Fruit fly (Drosophila melanogaster): ENCODE results near the gene Grx1.

Gene Grx1

dm6 chr3L:18901411-18901810 is 32.4 kb downstream of the Grx1 start, which contains the start of the genes arx and CG6843 (continued):
- no peak for TF ChIP-seq shn (GFP tag; optimal IDR thresholded peaks at IDR 0.05)
- TF ChIP-seq CG8765 (GFP tag; IDR thresholded peaks at IDR 0.05), result no peak
- TF ChIP-seq CG2116 (GFP tag; optimal IDR thresholded peaks at IDR 0.05), result peak; percentile 95
- no peak for TF ChIP-seq Sox100B (GFP tag; optimal IDR thresholded peaks at IDR 0.05)
- TF ChIP-seq Doc2 (GFP tag; IDR thresholded peaks at IDR 0.05), result no peak
- no peak for TF ChIP-seq her (GFP tag; optimal IDR thresholded peaks at IDR 0.05)
- TF ChIP-seq CG9876 (GFP tag; optimal IDR thresholded peaks at IDR 0.05), result no peak
- no peak for TF ChIP-seq Mes4 (GFP tag; optimal IDR thresholded peaks at IDR 0.05)
- TF ChIP-seq Ssrp (tag; optimal IDR thresholded peaks at IDR 0.05), result no peak
- no peak for TF ChIP-seq pb (GFP tag; optimal IDR thresholded peaks at IDR 0.05)
- no peak for TF ChIP-seq z (GFP tag; IDR thresholded peaks at IDR 0.05)
- TF ChIP-seq crp (GFP tag; optimal IDR thresholded peaks at IDR 0.05), result peak in 1 of 2 experiments; percentile 35
- TF ChIP-seq CG18262 (tag; optimal IDR thresholded peaks at IDR 0.05), result no peak
- no peak for TF ChIP-seq Lim3 (GFP tag; IDR thresholded peaks at IDR 0.05)
- no peak for TF ChIP-seq gsb (GFP tag; IDR thresholded peaks at IDR 0.05)
- TF ChIP-seq CG31224 (GFP tag; IDR thresholded peaks at IDR 0.05), result no peak
- no peak for TF ChIP-seq sens-2 (GFP tag; IDR thresholded peaks at IDR 0.05)
- TF ChIP-seq sr (GFP tag; IDR thresholded peaks at IDR 0.05), result no peak
- no peak for TF ChIP-seq CG6175 (GFP tag; IDR thresholded peaks at IDR 0.05)
- no peak for TF ChIP-seq hth (optimal IDR thresholded peaks at IDR 0.05)
- no peak for TF ChIP-seq Hey (tag; optimal IDR thresholded peaks at IDR 0.05)
- peak; percentile 55 for TF ChIP-seq Ets97D (GFP tag; optimal IDR thresholded peaks at IDR 0.05)
- TF ChIP-seq bcd (GFP tag; optimal IDR thresholded peaks at IDR 0.05), result no peak
- no peak for TF ChIP-seq gsb-n (tag; optimal IDR thresholded peaks at IDR 0.05)
- TF ChIP-seq CG34422 (GFP tag; IDR thresholded peaks at IDR 0.05), result peak; percentile 36; the same call in 1 of the 3 replicates
- peak; percentile 62 for TF ChIP-seq HmgZ (tag; optimal IDR thresholded peaks at IDR 0.05)
- TF ChIP-seq pho (GFP tag; optimal IDR thresholded peaks at IDR 0.05), result no peak
- TF ChIP-seq HLHmδ (GFP tag; optimal IDR thresholded peaks at IDR 0.05), result no peak
- TF ChIP-seq fd102C (GFP tag; optimal IDR thresholded peaks at IDR 0.05), result no peak
- no peak for TF ChIP-seq Fer2 (tag; optimal IDR thresholded peaks at IDR 0.05)
- TF ChIP-seq Dbx (GFP tag; IDR thresholded peaks at IDR 0.05), result no peak
- TF ChIP-seq CG11696 (GFP tag; IDR thresholded peaks at IDR 0.05), result no peak
- TF ChIP-seq CG18764 (GFP tag; optimal IDR thresholded peaks at IDR 0.05), result no peak
- no peak for TF ChIP-seq CG13624 (GFP tag; optimal IDR thresholded peaks at IDR 0.05)
- peak; percentile 39 for TF ChIP-seq psq (GFP tag; optimal IDR thresholded peaks at IDR 0.05)
- TF ChIP-seq E2f2 (GFP tag; IDR thresholded peaks at IDR 0.05), result peak; percentile 70
- no peak for TF ChIP-seq CG32767 (GFP tag; IDR thresholded peaks at IDR 0.05)
- peak; percentile 88 for TF ChIP-seq CG7963 (GFP tag; IDR thresholded peaks at IDR 0.05; ENCODE audit: partially characterized antibody)
- TF ChIP-seq Antp (GFP tag; optimal IDR thresholded peaks at IDR 0.05), result no peak
- TF ChIP-seq CG30403 (GFP tag; optimal IDR thresholded peaks at IDR 0.05), result no peak
- no peak for TF ChIP-seq eyg (GFP tag; optimal IDR thresholded peaks at IDR 0.05)
- TF ChIP-seq CG1792 (GFP tag; optimal IDR thresholded peaks at IDR 0.05), result no peak
- TF ChIP-seq CG4730 (GFP tag; IDR thresholded peaks at IDR 0.05), result no peak
- no peak for TF ChIP-seq pros (GFP tag; optimal IDR thresholded peaks at IDR 0.05)
- no peak for TF ChIP-seq Neu2 (GFP tag; optimal IDR thresholded peaks at IDR 0.05; ENCODE audit: borderline replicate concordance)
- TF ChIP-seq ap (GFP tag; IDR thresholded peaks at IDR 0.05), result no peak
- TF ChIP-seq pnt (GFP tag; optimal IDR thresholded peaks at IDR 0.05), result no peak
- no peak for TF ChIP-seq slbo (GFP tag; IDR thresholded peaks at IDR 0.05)
- no peak for TF ChIP-seq aop (GFP tag; IDR thresholded peaks at IDR 0.05)
- TF ChIP-seq CG30431 (GFP tag; optimal IDR thresholded peaks at IDR 0.05), result no peak
- no peak for TF ChIP-seq Lhr (GFP tag; optimal IDR thresholded peaks at IDR 0.05)
- TF ChIP-seq ind (GFP tag; optimal IDR thresholded peaks at IDR 0.05), result no peak
- peak; percentile 83 for TF ChIP-seq HLH4C (GFP tag; IDR thresholded peaks at IDR 0.05; ENCODE audit: partially characterized antibody)
